Fruit fly (Drosophila melanogaster) whole organism, embryonic: ENCODE measurements around the gene CG18749.

ENCODE experiments used
- Atf-2 ChIP-seq: fragments of 200-800 bp; sonication (Bioruptor generic); optimal IDR thresholded peaks from 2 replicates; lab custom pipeline; 2016; ENCODE audit warnings: missing biosample characterization, missing genetic modification characterization
- Atf3 ChIP-seq: fragments of 200-800 bp; sonication (Bioruptor generic); optimal IDR thresholded peaks from 3 replicates; lab custom pipeline; 2016; ENCODE audit warnings: missing biosample characterization, missing genetic modification characterization
- CG1602 ChIP-seq: fragments of 200-800 bp; sonication (Bioruptor generic); optimal IDR thresholded peaks from 3 replicates; lab custom pipeline; 2016; ENCODE audit warnings: missing biosample characterization, missing genetic modification characterization
- CG30431 ChIP-seq: fragments of 200-800 bp; sonication (Bioruptor generic); optimal IDR thresholded peaks from 2 replicates; lab custom pipeline; 2017; ENCODE audit warnings: missing biosample characterization, missing genetic modification characterization
- CG7271 ChIP-seq: fragments of 200-800 bp; sonication (Bioruptor generic); optimal IDR thresholded peaks from 2 replicates; lab custom pipeline; 2018; ENCODE audit warnings: missing biosample characterization, mild to moderate bottlenecking, missing genetic modification characterization, moderate library complexity
- CG7556 ChIP-seq: fragments of 200-800 bp; sonication (Bioruptor generic); optimal IDR thresholded peaks from 2 replicates; lab custom pipeline; 2017; ENCODE audit warnings: missing biosample characterization, mild to moderate bottlenecking, missing genetic modification characterization
- Fer2 ChIP-seq: fragments of 200-800 bp; sonication (Bioruptor generic); optimal IDR thresholded peaks from 2 replicates; lab custom pipeline; 2018; ENCODE audit warnings: missing biosample characterization, mild to moderate bottlenecking, missing genetic modification characterization, moderate library complexity
- HmgZ ChIP-seq: fragments of 200-800 bp; sonication (Bioruptor generic); optimal IDR thresholded peaks from 2 replicates; lab custom pipeline; 2018; ENCODE audit warnings: missing biosample characterization, mild to moderate bottlenecking, missing genetic modification characterization
- Kr ChIP-seq: fragments of 200-800 bp; sonication (Bioruptor generic); optimal IDR thresholded peaks from 2 replicates; lab custom pipeline; 2017; ENCODE audit warnings: missing biosample characterization, mild to moderate bottlenecking, missing genetic modification characterization
- Nf-YC ChIP-seq: fragments of 200-800 bp; optimal IDR thresholded peaks from 3 replicates; lab custom pipeline; 2019; ENCODE audit warnings: missing biosample characterization, mild to moderate bottlenecking, missing genetic modification characterization, moderate library complexity
- disco-r ChIP-seq: fragments of 200-800 bp; sonication (Bioruptor generic); optimal IDR thresholded peaks from 2 replicates; lab custom pipeline; 2016; ENCODE audit warnings: missing biosample characterization, missing genetic modification characterization
- nmo ChIP-seq: fragments of 200-800 bp; sonication (Bioruptor generic); optimal IDR thresholded peaks from 2 replicates; lab custom pipeline; 2018; ENCODE audit warnings: missing biosample characterization, mild to moderate bottlenecking, missing genetic modification characterization, moderate library complexity

DNA sequence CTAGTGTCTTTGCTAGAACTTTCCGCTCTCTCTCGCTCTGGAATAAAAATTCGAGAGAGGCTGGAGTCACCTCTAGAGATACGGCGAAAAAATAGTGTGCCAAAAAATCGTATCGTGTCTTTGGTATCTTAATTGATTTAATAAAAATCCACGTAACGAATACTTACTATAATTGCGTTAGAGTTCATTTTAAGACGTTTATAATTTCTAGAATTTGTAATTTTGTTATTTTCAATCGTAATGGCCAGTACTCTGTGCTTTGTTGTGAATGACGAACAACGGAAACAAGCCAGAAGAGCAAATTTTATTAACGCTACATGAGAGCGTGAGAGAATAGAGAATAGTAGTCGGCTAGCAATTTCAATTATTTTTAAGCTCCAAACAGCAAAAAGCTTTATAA lies 17.8 kb downstream of the CG18749 start:
- no peak for TF ChIP-seq CG1602 (GFP tag; lab: Kevin White, UChicago)
- TF ChIP-seq Kr (GFP tag; lab: Kevin White, UChicago) = no peak
- TF ChIP-seq Nf-YC (tag; lab: Kevin White, UChicago) = no peak
- no peak for TF ChIP-seq disco-r (GFP tag; lab: Kevin White, UChicago)
- TF ChIP-seq CG30431 (GFP tag; lab: Kevin White, UChicago) = no peak
- TF ChIP-seq Atf-2 (GFP tag; lab: Kevin White, UChicago) = no peak
- TF ChIP-seq CG7556 (GFP tag; lab: Kevin White, UChicago) = no peak
- no peak for TF ChIP-seq Atf3 (GFP tag; lab: Kevin White, UChicago)
- TF ChIP-seq HmgZ (tag; lab: Kevin White, UChicago) = no peak
- TF ChIP-seq nmo (GFP tag; lab: Kevin White, UChicago) = no peak
- TF ChIP-seq Fer2 = no peak
- no peak for TF ChIP-seq CG7271 (tag; lab: Kevin White, UChicago)
